Worm (Caenorhabditis elegans) whole organism, L4 larva: Measurements from ENCODE around the gene atg-18.

Source experiments
- F10B5.3 ChIP-seq: sonication (generic microtip); optimal IDR thresholded peaks from 2 replicates; lab custom pipeline; 2016; ENCODE audit warnings: mild to moderate bottlenecking, missing genetic modification characterization, missing compliant biosample characterization
- F26F4.8 ChIP-seq: fragments of 200-800 bp; sonication (Bioruptor generic); conservative IDR thresholded peaks from 2 replicates; pipeline ENCODE4 v1.3.6; 2022; ENCODE audit warnings: missing genetic modification characterization, missing compliant biosample characterization
- F44E2.7 ChIP-seq: fragments of 200-800 bp; sonication (Bioruptor generic); IDR thresholded peaks from 2 replicates; pipeline ENCODE4 v2.1.2; 2022; ENCODE audit warnings: missing genetic modification characterization, missing compliant biosample characterization
- R02D3.7 ChIP-seq: fragments of 150-350 bp; sonication (generic microtip); optimal IDR thresholded peaks from 3 replicates; lab custom pipeline; 2014; ENCODE audit warnings: missing biosample characterization, missing genetic modification characterization
- Y75B8A.6 ChIP-seq: fragments of 200-800 bp; sonication (Bioruptor generic); IDR thresholded peaks from 2 replicates; pipeline ENCODE4 v1.3.6; 2022; ENCODE audit warnings: missing genetic modification reagents, missing genetic modification characterization, missing compliant biosample characterization
- ZK337.2 ChIP-seq: fragments of 200-800 bp; sonication (Bioruptor generic); IDR thresholded peaks from 2 replicates; pipeline ENCODE4 v1.3.6; 2022; ENCODE audit warnings: missing genetic modification reagents, missing genetic modification characterization, missing compliant biosample characterization
- ZK546.5 ChIP-seq, 2 experiments: sonication (generic microtip); optimal IDR thresholded peaks; 2 replicates each; lab custom pipeline; 2017; ENCODE audit warnings: missing biosample characterization in 2 of 2, missing genetic modification characterization in 2 of 2
- ama-1 ChIP-seq: fragments of 150-350 bp; optimal IDR thresholded peaks from 2 replicates; lab custom pipeline; 2014; ENCODE audit warnings: inconsistent platforms, mixed read lengths
- attf-4 ChIP-seq: sonication (generic microtip); optimal IDR thresholded peaks from 3 replicates; lab custom pipeline; 2017; ENCODE audit warnings: missing biosample characterization, missing genetic modification characterization
- ceh-62 ChIP-seq: sonication (generic microtip); optimal IDR thresholded peaks from 2 replicates; lab custom pipeline; 2017; ENCODE audit warnings: missing biosample characterization, missing genetic modification characterization
- ces-1 ChIP-seq: fragments of 150-350 bp; sonication (generic microtip); optimal IDR thresholded peaks from 4 replicates; lab custom pipeline; 2014; ENCODE audit warnings: missing biosample characterization, missing genetic modification reagents, missing genetic modification characterization
- daf-12 ChIP-seq: fragments of 150-350 bp; optimal IDR thresholded peaks from 2 replicates; lab custom pipeline; 2014; ENCODE audit warnings: missing biosample characterization, missing genetic modification reagents, missing genetic modification characterization
- daf-16 ChIP-seq, 3 experiments: sonication (generic microtip); optimal IDR thresholded peaks; 2 replicates each; lab custom pipeline; 2016 to 2017; ENCODE audit warnings: missing genetic modification characterization in 3 of 3, missing genetic modification reagents in 3 of 3, mild to moderate bottlenecking in 2 of 3, missing compliant biosample characterization in 2 of 3, missing biosample characterization in 1 of 3, moderate library complexity in 1 of 3
- dpl-1 ChIP-seq: fragments of 150-350 bp; optimal IDR thresholded peaks from 2 replicates; lab custom pipeline; 2014; ENCODE audit warnings: missing biosample characterization, missing genetic modification reagents, missing genetic modification characterization
- duxl-1 ChIP-seq: sonication (generic microtip); optimal IDR thresholded peaks from 2 replicates; lab custom pipeline; 2016; ENCODE audit warnings: mild to moderate bottlenecking, missing genetic modification characterization, moderate library complexity, missing compliant biosample characterization; ENCODE audit not compliant: poor library complexity
- dve-1 ChIP-seq: sonication (generic microtip); optimal IDR thresholded peaks from 2 replicates; lab custom pipeline; 2017; ENCODE audit warnings: antibody characterized with exemption, mild to moderate bottlenecking, missing genetic modification characterization, missing compliant biosample characterization; ENCODE audit not compliant: insufficient read depth
- fkh-10 ChIP-seq: fragments of 150-350 bp; optimal IDR thresholded peaks from 2 replicates; lab custom pipeline; 2014; ENCODE audit warnings: missing biosample characterization, missing genetic modification reagents, missing genetic modification characterization
- fos-1 ChIP-seq: fragments of 150-350 bp; optimal IDR thresholded peaks from 2 replicates; lab custom pipeline; 2014; ENCODE audit warnings: missing biosample characterization, missing genetic modification characterization
- hif-1 ChIP-seq, 2 experiments: sonication (generic microtip); optimal IDR thresholded peaks; 2 replicates each; lab custom pipeline; 2016 to 2017; ENCODE audit warnings: missing compliant biosample characterization in 2 of 2, missing genetic modification characterization in 2 of 2, missing genetic modification reagents in 2 of 2, missing genotype in 2 of 2, mild to moderate bottlenecking in 1 of 2
- hlh-11 ChIP-seq: fragments of 200-800 bp; sonication (Bioruptor generic); optimal IDR thresholded peaks from 2 replicates; lab custom pipeline; 2018; ENCODE audit warnings: mild to moderate bottlenecking, missing genetic modification characterization, missing compliant biosample characterization
- hlh-30 ChIP-seq: sonication (generic microtip); optimal IDR thresholded peaks from 2 replicates; lab custom pipeline; 2017; ENCODE audit warnings: antibody characterized with exemption, mild to moderate bottlenecking, missing genetic modification characterization, missing compliant biosample characterization; ENCODE audit not compliant: insufficient read depth
- jun-1 ChIP-seq: fragments of 150-350 bp; optimal IDR thresholded peaks from 2 replicates; lab custom pipeline; 2014; ENCODE audit warnings: missing biosample characterization, missing genetic modification reagents, missing genetic modification characterization
- lin-1 ChIP-seq: fragments of 200-800 bp; sonication (Bioruptor generic); IDR thresholded peaks from 2 replicates; pipeline ENCODE4 v1.3.6; 2022; ENCODE audit warnings: missing genetic modification reagents, missing genetic modification characterization, missing compliant biosample characterization
- lin-13 ChIP-seq: fragments of 150-350 bp; optimal IDR thresholded peaks from 2 replicates; lab custom pipeline; 2014; ENCODE audit warnings: missing biosample characterization, missing genetic modification reagents, missing genetic modification characterization
- lin-29 ChIP-seq: fragments of 200-800 bp; sonication (Bioruptor generic); IDR thresholded peaks from 2 replicates; pipeline ENCODE4 v1.3.6; 2022; ENCODE audit warnings: missing genetic modification reagents, missing genetic modification characterization, missing compliant biosample characterization
- lin-39 ChIP-seq: fragments of 150-350 bp; optimal IDR thresholded peaks from 2 replicates; lab custom pipeline; 2014; ENCODE audit warnings: missing biosample characterization, missing genetic modification reagents, missing genetic modification characterization
- lsy-2 ChIP-seq, 2 experiments: fragments of 150-350 bp in 1 of 2; sonication (generic microtip) in 1 of 2; optimal IDR thresholded peaks; 2 replicates each; lab custom pipeline; 2014 to 2017; ENCODE audit warnings: missing biosample characterization in 2 of 2, missing genetic modification characterization in 2 of 2
- madf-5 ChIP-seq, 2 experiments: fragments of 200-800 bp; sonication (Bioruptor generic); IDR thresholded peaks; 2 replicates each; pipeline ENCODE4 v1.3.6; 2022; ENCODE audit warnings: missing compliant biosample characterization in 2 of 2, missing genetic modification characterization in 2 of 2
- mdl-1 ChIP-seq, 2 experiments: fragments of 150-350 bp in 1 of 2; sonication (generic microtip) in 1 of 2; optimal IDR thresholded peaks; 2 replicates each; lab custom pipeline; 2014 to 2017; ENCODE audit warnings: missing biosample characterization in 2 of 2, missing genetic modification characterization in 2 of 2
- mes-2 ChIP-seq: sonication (generic microtip); optimal IDR thresholded peaks from 2 replicates; lab custom pipeline; 2016; ENCODE audit warnings: missing genotype, mild to moderate bottlenecking, missing genetic modification characterization, missing compliant biosample characterization; ENCODE audit not compliant: poor library complexity, severe bottlenecking
- mxl-2 ChIP-seq: fragments of 200-800 bp; sonication (Bioruptor generic); conservative IDR thresholded peaks from 2 replicates; pipeline ENCODE4 v1.3.6; 2022; ENCODE audit warnings: missing genetic modification reagents, missing genetic modification characterization, missing compliant biosample characterization
- mxl-3 ChIP-seq: fragments of 200-800 bp; sonication (Bioruptor generic); optimal IDR thresholded peaks from 2 replicates; lab custom pipeline; 2018; ENCODE audit warnings: mild to moderate bottlenecking, missing genetic modification characterization, missing compliant biosample characterization
- nhr-10 ChIP-seq: fragments of 150-350 bp; optimal IDR thresholded peaks from 2 replicates; lab custom pipeline; 2014; ENCODE audit warnings: missing biosample characterization, missing genetic modification characterization
- nhr-102 ChIP-seq: sonication (generic microtip); optimal IDR thresholded peaks from 2 replicates; lab custom pipeline; 2016; ENCODE audit warnings: mild to moderate bottlenecking, missing genetic modification characterization, moderate library complexity, missing compliant biosample characterization
- nhr-237 ChIP-seq: sonication (generic microtip); optimal IDR thresholded peaks from 2 replicates; lab custom pipeline; 2017; ENCODE audit warnings: missing biosample characterization, missing genetic modification characterization
- nhr-28 ChIP-seq: fragments of 150-350 bp; optimal IDR thresholded peaks from 2 replicates; lab custom pipeline; 2014; ENCODE audit warnings: missing biosample characterization, missing genetic modification characterization
- nhr-41 ChIP-seq: fragments of 200-800 bp; sonication (Bioruptor generic); IDR thresholded peaks from 2 replicates; pipeline ENCODE4 v1.3.6; 2022; ENCODE audit warnings: missing genetic modification reagents, missing genetic modification characterization, missing compliant biosample characterization
- nhr-42 ChIP-seq: fragments of 200-800 bp; sonication (Bioruptor generic); IDR thresholded peaks from 2 replicates; pipeline ENCODE4 v1.3.6; 2022; ENCODE audit warnings: missing genetic modification characterization, missing compliant biosample characterization
- nhr-6 ChIP-seq: fragments of 150-350 bp; optimal IDR thresholded peaks from 2 replicates; lab custom pipeline; 2014; ENCODE audit warnings: missing biosample characterization, missing genetic modification characterization
- pha-4 ChIP-seq, 2 experiments: fragments of 150-350 bp in 1 of 2; fragments of 200-800 bp in 1 of 2; sonication (Bioruptor generic) in 1 of 2; IDR thresholded peaks in 1 of 2; optimal IDR thresholded peaks in 1 of 2; 2 replicates each; pipeline versions ENCODE4 v1.3.6 to Lab custom; 2014 to 2022; ENCODE audit warnings: missing genetic modification characterization in 2 of 2, missing genetic modification reagents in 2 of 2, missing biosample characterization in 1 of 2, missing compliant biosample characterization in 1 of 2
- pqm-1 ChIP-seq: sonication (generic microtip); optimal IDR thresholded peaks from 2 replicates; lab custom pipeline; 2017; ENCODE audit warnings: missing biosample characterization, missing genetic modification characterization
- saeg-2 ChIP-seq: fragments of 200-800 bp; sonication (Bioruptor generic); IDR thresholded peaks from 2 replicates; pipeline ENCODE4 v1.3.6; 2022; ENCODE audit warnings: missing genetic modification reagents, missing genetic modification characterization, missing compliant biosample characterization
- snpc-4 ChIP-seq: fragments of 150-350 bp; optimal IDR thresholded peaks from 2 replicates; lab custom pipeline; 2014; ENCODE audit warnings: missing biosample characterization, missing genetic modification characterization
- spr-3 ChIP-seq: fragments of 200-800 bp; sonication (Bioruptor generic); optimal IDR thresholded peaks from 2 replicates; lab custom pipeline; 2018; ENCODE audit warnings: mild to moderate bottlenecking, missing genetic modification characterization, missing compliant biosample characterization
- tag-97 ChIP-seq: fragments of 200-800 bp; sonication (Bioruptor generic); IDR thresholded peaks from 2 replicates; pipeline ENCODE4 v1.3.6; 2022; ENCODE audit warnings: missing genetic modification characterization, missing compliant biosample characterization
- zag-1 ChIP-seq: fragments of 150-350 bp; optimal IDR thresholded peaks from 2 replicates; lab custom pipeline; 2014; ENCODE audit warnings: missing biosample characterization, missing genetic modification characterization
- zfp-2 ChIP-seq: sonication (generic microtip); optimal IDR thresholded peaks from 2 replicates; lab custom pipeline; 2016; ENCODE audit warnings: mild to moderate bottlenecking, missing genetic modification characterization, missing compliant biosample characterization
- ztf-11 ChIP-seq: fragments of 150-350 bp; optimal IDR thresholded peaks from 2 replicates; lab custom pipeline; 2014; ENCODE audit warnings: missing biosample characterization, missing genetic modification characterization
- ztf-7 ChIP-seq: fragments of 150-350 bp; optimal IDR thresholded peaks from 2 replicates; lab custom pipeline; 2014; ENCODE audit warnings: missing biosample characterization, missing genetic modification characterization

The atg-18 gene

ce11 chrV:8610633-8611404 lies 20.3 kb downstream of the atg-18 start, which contains the start of gene fip-4 (continued):
- TF ChIP-seq ZK546.5 (tag; optimal IDR thresholded peaks at IDR 0.05; lab: Kevin White, UChicago), result no peak
- TF ChIP-seq nhr-102 (tag; lab: Kevin White, UChicago), result no peak
- no peak for TF ChIP-seq zag-1 (tag; lab: Kevin White, UChicago)
- TF ChIP-seq daf-12 (tag; lab: Kevin White, UChicago), result no peak
- TF ChIP-seq lsy-2 (tag; optimal IDR thresholded peaks at IDR 0.05; lab: Kevin White, UChicago), result no peak
- TF ChIP-seq mes-2 (tag; lab: Kevin White, UChicago), result no peak
- TF ChIP-seq zfp-2, result no peak
- no peak for TF ChIP-seq ces-1 (GFP tag; lab: Kevin White, UChicago)
- no peak for TF ChIP-seq saeg-2 (GFP tag; lab: Robert Waterston, UW)
- TF ChIP-seq mdl-1 (tag; optimal IDR thresholded peaks at IDR 0.05; lab: Kevin White, UChicago), result peak in 1 of 2 experiments; percentile 60
- no peak for TF ChIP-seq ztf-11 (tag; lab: Kevin White, UChicago)
- TF ChIP-seq nhr-28, result peak; percentile 82
- no peak for TF ChIP-seq lin-1 (GFP tag; lab: Robert Waterston, UW)
- no peak for TF ChIP-seq lin-29
- TF ChIP-seq pqm-1 (tag; lab: Kevin White, UChicago), result peak; percentile 11
- TF ChIP-seq ZK337.2 (GFP tag; lab: Robert Waterston, UW), result no peak
- TF ChIP-seq nhr-237, result no peak
- no peak for TF ChIP-seq jun-1 (tag; lab: Kevin White, UChicago)
- TF ChIP-seq nhr-10 (tag; lab: Kevin White, UChicago), result no peak
- TF ChIP-seq hif-1 (tag; optimal IDR thresholded peaks at IDR 0.05; lab: Kevin White, UChicago), result no peak
- no peak for TF ChIP-seq lin-13 (GFP tag; lab: Kevin White, UChicago)
- no peak for TF ChIP-seq fkh-10 (GFP tag; lab: Kevin White, UChicago)
- TF ChIP-seq pha-4 (GFP tag; IDR thresholded peaks at IDR 0.05; lab: Robert Waterston, UW), result no peak
- peak; percentile 92 for TF ChIP-seq pha-4 (tag; optimal IDR thresholded peaks at IDR 0.05; lab: Kevin White, UChicago)
- peak; percentile 45 for TF ChIP-seq hlh-11 (tag; lab: Kevin White, UChicago)
- no peak for TF ChIP-seq F44E2.7 (GFP tag; lab: Robert Waterston, UW)
- TF ChIP-seq nhr-42 (GFP tag; lab: Robert Waterston, UW), result no peak
- peak; percentile 57 for TF ChIP-seq mxl-3 (GFP tag; lab: Kevin White, UChicago)
- TF ChIP-seq lin-39 (tag; lab: Kevin White, UChicago), result no peak
- TF ChIP-seq dve-1 (tag; lab: Kevin White, UChicago), result peak; percentile 62
- no peak for TF ChIP-seq dpl-1 (GFP tag; lab: Kevin White, UChicago)
- TF ChIP-seq Y75B8A.6 (GFP tag; lab: Robert Waterston, UW), result no peak
- TF ChIP-seq fos-1 (tag; lab: Kevin White, UChicago), result no peak
- no peak for TF ChIP-seq duxl-1
- TF ChIP-seq madf-5 (GFP tag; IDR thresholded peaks at IDR 0.05; lab: Robert Waterston, UW), result no peak
- peak; percentile 87 for TF ChIP-seq hlh-30 (tag; lab: Kevin White, UChicago)
- no peak for TF ChIP-seq attf-4 (tag; lab: Kevin White, UChicago)
- no peak for TF ChIP-seq ztf-7 (tag; lab: Kevin White, UChicago)
- TF ChIP-seq F10B5.3 (tag; lab: Kevin White, UChicago), result no peak
- peak; percentile 67; the same call in 1 of the 2 replicates for TF ChIP-seq mxl-2 (GFP tag; lab: Robert Waterston, UW)
- TF ChIP-seq tag-97 (GFP tag; lab: Robert Waterston, UW), result no peak
- no peak for TF ChIP-seq snpc-4
- no peak for TF ChIP-seq spr-3 (GFP tag; lab: Kevin White, UChicago)
- no peak for TF ChIP-seq R02D3.7
- TF ChIP-seq nhr-6, result no peak
- TF ChIP-seq F26F4.8 (GFP tag; lab: Robert Waterston, UW), result no peak
- TF ChIP-seq nhr-41, result peak; percentile 57; the same call in 1 of the 2 replicates
- no peak for TF ChIP-seq ceh-62 (tag; lab: Kevin White, UChicago)
- no peak for TF ChIP-seq daf-16 (GFP tag; optimal IDR thresholded peaks at IDR 0.05; lab: Kevin White, UChicago)
- TF ChIP-seq daf-16 (tag; optimal IDR thresholded peaks at IDR 0.05; lab: Kevin White, UChicago), result peak; percentile 78
- peak; percentile 76 for TF ChIP-seq ama-1 (lab: Kevin White, UChicago)
